Fruit fly (Drosophila melanogaster) whole organism, embryonic: ENCODE data around the gene CG3632.

Source experiments
- Atf6 ChIP-seq: fragments of 200-800 bp; sonication (Bioruptor generic); IDR thresholded peaks from 2 replicates; pipeline ENCODE4 v1.3.6; 2022; ENCODE audit warnings: missing biosample characterization, missing genetic modification characterization
- Bteb2 ChIP-seq: fragments of 200-800 bp; sonication (Bioruptor generic); optimal IDR thresholded peaks from 2 replicates; lab custom pipeline; 2016; ENCODE audit warnings: missing biosample characterization, missing genetic modification characterization
- CG10431 ChIP-seq: fragments of 200-800 bp; sonication (Bioruptor generic); optimal IDR thresholded peaks from 3 replicates; lab custom pipeline; 2018; ENCODE audit warnings: missing biosample characterization, mild to moderate bottlenecking, missing genetic modification characterization
- CG11456 ChIP-seq: fragments of 200-800 bp; sonication (Bioruptor generic); IDR thresholded peaks from 3 replicates; pipeline ENCODE4 v1.3.6; 2022; ENCODE audit warnings: missing biosample characterization, missing genetic modification characterization
- CG12071 ChIP-seq: fragments of 200-800 bp; sonication (Bioruptor generic); optimal IDR thresholded peaks from 3 replicates; lab custom pipeline; 2018; ENCODE audit warnings: missing biosample characterization, mild to moderate bottlenecking, missing genetic modification characterization
- CG12104 ChIP-seq: fragments of 200-800 bp; sonication (Bioruptor generic); optimal IDR thresholded peaks from 3 replicates; lab custom pipeline; 2016; ENCODE audit warnings: missing biosample characterization, missing genetic modification characterization
- CG12299 ChIP-seq: fragments of 200-800 bp; sonication (Bioruptor generic); optimal IDR thresholded peaks from 2 replicates; lab custom pipeline; 2018; ENCODE audit warnings: missing biosample characterization, mild to moderate bottlenecking, missing genetic modification characterization
- CG13287 ChIP-seq: fragments of 200-800 bp; sonication (Bioruptor generic); IDR thresholded peaks from 2 replicates; pipeline ENCODE4 v1.3.6; 2022; ENCODE audit warnings: missing biosample characterization, missing genetic modification characterization; ENCODE audit not compliant: partially characterized antibody
- CG15011 ChIP-seq: fragments of 200-800 bp; sonication (Bioruptor generic); optimal IDR thresholded peaks from 3 replicates; lab custom pipeline; 2018; ENCODE audit warnings: missing biosample characterization, mild to moderate bottlenecking, missing genetic modification characterization
- CG15601 ChIP-seq: fragments of 200-800 bp; sonication (Bioruptor generic); optimal IDR thresholded peaks from 3 replicates; lab custom pipeline; 2019; ENCODE audit warnings: missing biosample characterization, mild to moderate bottlenecking, missing genetic modification characterization, moderate library complexity
- CG17359 ChIP-seq: fragments of 200-800 bp; sonication (Bioruptor generic); optimal IDR thresholded peaks from 3 replicates; lab custom pipeline; 2018; ENCODE audit warnings: missing biosample characterization, mild to moderate bottlenecking, missing genetic modification characterization, moderate library complexity
- CG17361 ChIP-seq: fragments of 200-800 bp; sonication (Bioruptor generic); IDR thresholded peaks from 3 replicates; pipeline ENCODE4 v1.3.6; 2022; ENCODE audit warnings: missing biosample characterization, missing genetic modification characterization
- CG17802 ChIP-seq: fragments of 200-800 bp; sonication (Bioruptor generic); optimal IDR thresholded peaks from 2 replicates; lab custom pipeline; 2018; ENCODE audit warnings: missing biosample characterization, mild to moderate bottlenecking, missing genetic modification characterization, moderate library complexity
- CG30403 ChIP-seq: fragments of 200-800 bp; sonication (Bioruptor generic); optimal IDR thresholded peaks from 3 replicates; lab custom pipeline; 2016; ENCODE audit warnings: missing biosample characterization, missing genetic modification characterization
- CG30431 ChIP-seq: fragments of 200-800 bp; sonication (Bioruptor generic); optimal IDR thresholded peaks from 2 replicates; lab custom pipeline; 2017; ENCODE audit warnings: missing biosample characterization, missing genetic modification characterization
- CG32532 ChIP-seq: fragments of 200-800 bp; sonication (Bioruptor generic); IDR thresholded peaks from 2 replicates; pipeline ENCODE4 v1.3.6; 2022; ENCODE audit warnings: missing biosample characterization, missing genetic modification characterization
- CG4282 ChIP-seq: fragments of 200-800 bp; sonication (Bioruptor generic); optimal IDR thresholded peaks from 2 replicates; lab custom pipeline; 2016; ENCODE audit warnings: missing biosample characterization, missing genetic modification characterization
- CG6683 ChIP-seq: fragments of 200-800 bp; sonication (Bioruptor generic); optimal IDR thresholded peaks from 2 replicates; lab custom pipeline; 2017; ENCODE audit warnings: missing biosample characterization, mild to moderate bottlenecking, missing genetic modification characterization, missing genetic modification reagents
- CG8388 ChIP-seq: fragments of 200-800 bp; sonication (Bioruptor generic); optimal IDR thresholded peaks from 2 replicates; lab custom pipeline; 2019; ENCODE audit warnings: missing biosample characterization, mild to moderate bottlenecking, missing genetic modification characterization, moderate library complexity
- CG8944 ChIP-seq: fragments of 200-800 bp; sonication (Bioruptor generic); optimal IDR thresholded peaks from 3 replicates; lab custom pipeline; 2016; ENCODE audit warnings: missing biosample characterization, missing genetic modification characterization
- CG9215 ChIP-seq: fragments of 200-800 bp; sonication (Bioruptor generic); IDR thresholded peaks from 2 replicates; pipeline ENCODE4 v1.3.6; 2022; ENCODE audit warnings: missing biosample characterization, missing genetic modification characterization
- CG9817 ChIP-seq: fragments of 200-800 bp; sonication (Bioruptor generic); optimal IDR thresholded peaks from 2 replicates; lab custom pipeline; 2018; ENCODE audit warnings: missing biosample characterization, mild to moderate bottlenecking, missing genetic modification characterization, moderate library complexity
- CG9932 ChIP-seq: fragments of 200-800 bp; sonication (Bioruptor generic); IDR thresholded peaks from 2 replicates; pipeline ENCODE4 v1.3.6; 2022; ENCODE audit warnings: missing biosample characterization, missing genetic modification characterization
- Dbx ChIP-seq: fragments of 200-800 bp; sonication (Bioruptor generic); IDR thresholded peaks from 3 replicates; pipeline ENCODE4 v1.3.6; 2022; ENCODE audit warnings: missing biosample characterization, missing genetic modification characterization
- HLH4C ChIP-seq: fragments of 200-800 bp; sonication (Bioruptor generic); IDR thresholded peaks from 3 replicates; pipeline ENCODE4 v1.3.6; 2022; ENCODE audit warnings: missing biosample characterization, missing genetic modification characterization; ENCODE audit not compliant: partially characterized antibody
- Med ChIP-seq: fragments of 200-800 bp; sonication (Bioruptor generic); peaks from one replicate; lab custom pipeline; 2016; ENCODE audit warnings: missing biosample characterization, missing genetic modification characterization, mild to moderate bottlenecking, inconsistent platforms, moderate library complexity
- Mes4 ChIP-seq: fragments of 200-800 bp; sonication (Bioruptor generic); optimal IDR thresholded peaks from 2 replicates; lab custom pipeline; 2016; ENCODE audit warnings: missing biosample characterization, missing genetic modification characterization
- Opbp ChIP-seq: fragments of 200-800 bp; sonication (Bioruptor generic); IDR thresholded peaks from 3 replicates; pipeline ENCODE4 v1.3.6; 2022; ENCODE audit warnings: missing biosample characterization, missing genetic modification characterization; ENCODE audit not compliant: partially characterized antibody
- Rfx ChIP-seq: fragments of 200-800 bp; sonication (Bioruptor generic); IDR thresholded peaks from 2 replicates; pipeline ENCODE4 v1.3.6; 2022; ENCODE audit warnings: missing biosample characterization, missing genetic modification characterization
- Sry-β ChIP-seq: fragments of 200-800 bp; sonication (Bioruptor generic); optimal IDR thresholded peaks from 2 replicates; lab custom pipeline; 2018; ENCODE audit warnings: missing biosample characterization, mild to moderate bottlenecking, missing genetic modification characterization, moderate library complexity
- Stat92E ChIP-seq, 3 experiments: fragments of >200 bp in 2 of 3; fragments of 200-800 bp in 1 of 3; sonication (Bioruptor generic) in 1 of 3; optimal IDR thresholded peaks; 2 replicates each; lab custom pipeline; 2017 to 2019; ENCODE audit warnings: missing biosample characterization in 3 of 3, missing genetic modification characterization in 3 of 3, mild to moderate bottlenecking in 1 of 3, moderate library complexity in 1 of 3
- TFAM ChIP-seq: fragments of 200-800 bp; sonication (Bioruptor generic); optimal IDR thresholded peaks from 2 replicates; lab custom pipeline; 2017; ENCODE audit warnings: missing biosample characterization, missing genetic modification characterization, inconsistent platforms
- az2 ChIP-seq: fragments of 200-800 bp; sonication (Bioruptor generic); optimal IDR thresholded peaks from 3 replicates; lab custom pipeline; 2016; ENCODE audit warnings: missing biosample characterization, missing genetic modification characterization
- br ChIP-seq: fragments of >200 bp; optimal IDR thresholded peaks from 2 replicates; lab custom pipeline; 2017
- chif ChIP-seq, 2 experiments: fragments of 200-800 bp; sonication (Bioruptor generic); optimal IDR thresholded peaks; 3 replicates each; lab custom pipeline; 2016; ENCODE audit warnings: missing biosample characterization in 2 of 2, missing genetic modification characterization in 2 of 2
- cwo ChIP-seq: fragments of 200-800 bp; sonication (Bioruptor generic); optimal IDR thresholded peaks from 3 replicates; lab custom pipeline; 2017; ENCODE audit warnings: missing biosample characterization, missing genetic modification characterization, mild to moderate bottlenecking, moderate library complexity, missing genetic modification reagents
- da ChIP-seq: fragments of 200-800 bp; sonication (Bioruptor generic); optimal IDR thresholded peaks from 2 replicates; lab custom pipeline; 2016; ENCODE audit warnings: missing biosample characterization, missing genetic modification characterization
- danr ChIP-seq: fragments of 200-800 bp; sonication (Bioruptor generic); IDR thresholded peaks from 2 replicates; pipeline ENCODE4 v1.3.6; 2022; ENCODE audit warnings: missing biosample characterization, missing genetic modification characterization
- dmrt11E ChIP-seq: fragments of 200-800 bp; sonication (Bioruptor generic); optimal IDR thresholded peaks from 3 replicates; lab custom pipeline; 2018; ENCODE audit warnings: missing biosample characterization, mild to moderate bottlenecking, missing genetic modification characterization, moderate library complexity
- dmrt99B ChIP-seq: fragments of 200-800 bp; sonication (Bioruptor generic); optimal IDR thresholded peaks from 2 replicates; lab custom pipeline; 2018; ENCODE audit warnings: missing biosample characterization, mild to moderate bottlenecking, missing genetic modification characterization, moderate library complexity
- gcm2 ChIP-seq: fragments of 200-800 bp; sonication (Bioruptor generic); optimal IDR thresholded peaks from 2 replicates; lab custom pipeline; 2016; ENCODE audit warnings: missing biosample characterization, missing genetic modification characterization
- grau ChIP-seq: fragments of 200-800 bp; optimal IDR thresholded peaks from 3 replicates; lab custom pipeline; 2019; ENCODE audit warnings: missing biosample characterization, mild to moderate bottlenecking, missing genetic modification characterization, moderate library complexity
- gsb ChIP-seq: fragments of 200-800 bp; sonication (Bioruptor generic); IDR thresholded peaks from 2 replicates; pipeline ENCODE4 v1.3.6; 2022; ENCODE audit warnings: missing biosample characterization, missing genetic modification characterization
- hb ChIP-seq: fragments of 200-800 bp; sonication (Bioruptor generic); IDR thresholded peaks from 3 replicates; pipeline ENCODE4 v1.3.6; 2022; ENCODE audit warnings: missing biosample characterization, missing genetic modification characterization; ENCODE audit not compliant: partially characterized antibody
- mirr ChIP-seq: fragments of 200-800 bp; sonication (Bioruptor generic); optimal IDR thresholded peaks from 3 replicates; lab custom pipeline; 2018; ENCODE audit warnings: missing biosample characterization, mild to moderate bottlenecking, missing genetic modification characterization
- nerfin-1 ChIP-seq: fragments of 200-800 bp; sonication (Bioruptor generic); optimal IDR thresholded peaks from 3 replicates; lab custom pipeline; 2019; ENCODE audit warnings: missing biosample characterization, mild to moderate bottlenecking, missing genetic modification characterization, moderate library complexity
- oc ChIP-seq: fragments of 200-800 bp; sonication (Bioruptor generic); optimal IDR thresholded peaks from 2 replicates; lab custom pipeline; 2018; ENCODE audit warnings: missing biosample characterization, mild to moderate bottlenecking, missing genetic modification characterization, moderate library complexity
- odd ChIP-seq: fragments of 200-800 bp; sonication (Bioruptor generic); optimal IDR thresholded peaks from 2 replicates; lab custom pipeline; 2017; ENCODE audit warnings: missing biosample characterization, mild to moderate bottlenecking, missing genetic modification characterization
- pb ChIP-seq: fragments of 200-800 bp; sonication (Bioruptor generic); optimal IDR thresholded peaks from 3 replicates; lab custom pipeline; 2016; ENCODE audit warnings: missing biosample characterization, missing genetic modification characterization
- slbo ChIP-seq: fragments of 200-800 bp; sonication (Bioruptor generic); IDR thresholded peaks from 2 replicates; pipeline ENCODE4 v1.3.6; 2022; ENCODE audit warnings: missing biosample characterization, missing genetic modification characterization
- slp2 ChIP-seq: fragments of 200-800 bp; sonication (Bioruptor generic); optimal IDR thresholded peaks from 2 replicates; lab custom pipeline; 2016; ENCODE audit warnings: missing biosample characterization, missing genetic modification characterization
- ttk ChIP-seq: fragments of 200-800 bp; sonication (Bioruptor generic); IDR thresholded peaks from 2 replicates; pipeline ENCODE4 v2.1.2; 2022; ENCODE audit warnings: missing biosample characterization, missing genetic modification characterization

Gene CG3632

DNA sequence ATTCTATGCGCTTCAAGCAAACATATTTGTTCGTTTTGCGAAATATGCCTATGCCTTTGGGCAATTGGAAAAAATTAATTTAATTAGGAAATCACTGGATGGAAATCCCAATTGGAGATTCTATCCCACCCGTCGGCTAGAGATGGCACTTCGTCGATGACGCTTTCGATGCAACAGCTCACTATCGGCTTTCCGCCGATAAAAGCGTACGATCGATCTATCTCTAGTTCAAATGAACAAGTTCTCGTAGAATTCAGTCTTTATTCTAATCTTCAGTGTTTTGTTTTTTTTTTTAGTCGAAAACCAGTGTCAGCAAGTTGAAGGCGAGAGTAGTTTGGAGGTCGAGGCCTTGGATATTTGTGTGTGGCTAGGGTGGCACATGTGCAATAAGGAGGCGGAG, 26.6 kb downstream of the CG3632 start, which contains the start of the genes CG9917 and CG32579 (continued):
- TF ChIP-seq CG8944 (GFP tag; lab: Kevin White, UChicago), result no peak
- no peak for TF ChIP-seq gcm2 (GFP tag; lab: Kevin White, UChicago)
- peak; percentile 81 for TF ChIP-seq hb (GFP tag; lab: Robert Waterston, UW)
- no peak for TF ChIP-seq br (lab: Kevin White, UChicago)
- no peak for TF ChIP-seq mirr (GFP tag; lab: Kevin White, UChicago)
- no peak for TF ChIP-seq gsb (GFP tag; lab: Robert Waterston, UW)
- TF ChIP-seq da, result no peak
- no peak for TF ChIP-seq slp2
- no peak for TF ChIP-seq CG9817 (tag; lab: Kevin White, UChicago)
- no peak for TF ChIP-seq CG30403 (GFP tag; lab: Kevin White, UChicago)
- no peak for TF ChIP-seq CG12104 (GFP tag; lab: Kevin White, UChicago)
- no peak for TF ChIP-seq CG17359 (tag; lab: Kevin White, UChicago)
- TF ChIP-seq danr (GFP tag; lab: Robert Waterston, UW), result no peak
- TF ChIP-seq CG15601 (tag; lab: Kevin White, UChicago), result no peak
- TF ChIP-seq CG32532 (GFP tag; lab: Robert Waterston, UW), result no peak
- TF ChIP-seq HLH4C (GFP tag; lab: Robert Waterston, UW), result peak; percentile 82
- TF ChIP-seq CG4282 (GFP tag; lab: Kevin White, UChicago), result no peak
- TF ChIP-seq Dbx (GFP tag; lab: Robert Waterston, UW), result no peak
- TF ChIP-seq CG9215, result no peak
- no peak for TF ChIP-seq odd (GFP tag; lab: Kevin White, UChicago)
- no peak for TF ChIP-seq CG8388 (GFP tag; lab: Kevin White, UChicago)
- no peak for TF ChIP-seq cwo (GFP tag; lab: Kevin White, UChicago)
- no peak for TF ChIP-seq dmrt99B (tag; lab: Kevin White, UChicago)
- TF ChIP-seq chif (GFP tag; optimal IDR thresholded peaks at IDR 0.05; lab: Kevin White, UChicago), result no peak
- TF ChIP-seq ttk (GFP tag; lab: Robert Waterston, UW), result no peak
- TF ChIP-seq Mes4, result no peak
- no peak for TF ChIP-seq Sry-β (GFP tag; lab: Kevin White, UChicago)
- TF ChIP-seq CG11456 (GFP tag; lab: Robert Waterston, UW), result no peak
- TF ChIP-seq az2 (GFP tag; lab: Kevin White, UChicago), result no peak
- peak; percentile 38; the same call in 1 of the 2 replicates for TF ChIP-seq Rfx (GFP tag; lab: Robert Waterston, UW)
- no peak for TF ChIP-seq CG12299 (tag; lab: Kevin White, UChicago)
- TF ChIP-seq CG15011 (GFP tag; lab: Kevin White, UChicago), result no peak
- no peak for TF ChIP-seq grau
- no peak for TF ChIP-seq Atf6 (GFP tag; lab: Robert Waterston, UW)
- no peak for TF ChIP-seq CG6683 (GFP tag; lab: Kevin White, UChicago)
- no peak for TF ChIP-seq CG17361 (GFP tag; lab: Robert Waterston, UW)
- TF ChIP-seq Med (GFP tag; lab: Kevin White, UChicago), result peak; percentile 28
- no peak for TF ChIP-seq CG12071 (GFP tag; lab: Kevin White, UChicago)
- no peak; the same call in 1 of the 2 replicates for TF ChIP-seq CG9932
- TF ChIP-seq Opbp (GFP tag; lab: Robert Waterston, UW), result peak; percentile 89; the same call in 2 of the 3 replicates
- TF ChIP-seq TFAM (GFP tag; lab: Kevin White, UChicago), result no peak
- no peak for TF ChIP-seq CG30431 (GFP tag; lab: Kevin White, UChicago)
- TF ChIP-seq Bteb2 (GFP tag; lab: Kevin White, UChicago), result no peak
- peak; percentile 85 for TF ChIP-seq CG13287 (GFP tag; lab: Robert Waterston, UW)
- no peak for TF ChIP-seq CG17802 (tag; lab: Kevin White, UChicago)
- no peak for TF ChIP-seq dmrt11E
- no peak for TF ChIP-seq oc (tag; lab: Kevin White, UChicago)
- no peak; the same call in 1 of the 2 replicates for TF ChIP-seq slbo
- no peak for TF ChIP-seq CG10431 (GFP tag; lab: Kevin White, UChicago)
- no peak for TF ChIP-seq pb
- no peak for TF ChIP-seq nerfin-1 (tag; lab: Kevin White, UChicago)
- TF ChIP-seq Stat92E (GFP tag; optimal IDR thresholded peaks at IDR 0.05; lab: Kevin White, UChicago), result no peak
